Fruit fly (Drosophila melanogaster): ENCODE results near the gene Cpr76Ba.
"Not testable (repeated sequence)": the region's sequence is repeated elsewhere in the genome, so short reads cannot be mapped to it uniquely, and the experiment has no call there.

The Cpr76Ba gene

dm6 chr3L:19487260-19487659, 30.9 kb downstream of the Cpr76Ba start, which contains the start of gene CG32212:
Gene CG32212 (plus strand): TSS chr3L:19487560.
- not testable (repeated sequence) for TF ChIP-seq Dll (optimal IDR thresholded peaks at IDR 0.05); pan (optimal IDR thresholded peaks at IDR 0.05); usp (GFP tag; optimal IDR thresholded peaks at IDR 0.05)

dm6 chr3L:19486398-19486797, 31.7 kb downstream of the Cpr76Ba start, which contains the start of gene brv1:
Gene brv1 (minus strand): TSS chr3L:19486498.
- TF ChIP-seq Dll (optimal IDR thresholded peaks at IDR 0.05) (no peak), psq (optimal IDR thresholded peaks at IDR 0.05) (no peak), EcR (GFP tag; optimal IDR thresholded peaks at IDR 0.05) (no peak), CG8478 (optimal IDR thresholded peaks at IDR 0.05) (no peak), pan (optimal IDR thresholded peaks at IDR 0.05) (no peak), usp (GFP tag; optimal IDR thresholded peaks at IDR 0.05) (no peak)

DNA sequence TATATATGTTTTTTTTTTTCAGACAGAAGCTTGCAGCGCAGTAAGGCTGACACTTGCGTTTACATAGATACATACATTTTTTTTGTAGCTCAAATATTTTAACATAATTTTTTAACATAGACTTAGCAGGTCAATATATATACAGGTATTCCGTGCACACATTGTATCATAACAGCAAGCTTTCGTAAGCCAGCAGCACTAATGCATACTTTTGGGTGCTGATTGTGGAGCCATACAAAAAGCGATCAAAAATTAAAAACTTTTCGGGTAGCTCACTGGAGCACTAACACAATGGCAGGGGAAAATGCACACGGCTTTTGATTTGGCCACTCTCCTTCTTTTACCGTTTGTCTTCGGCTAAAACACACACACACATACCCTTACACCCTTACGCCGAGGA, 35.1 kb downstream of the Cpr76Ba start:
- no peak for TF ChIP-seq usp (GFP tag; optimal IDR thresholded peaks at IDR 0.05)
- no peak for TF ChIP-seq pan (optimal IDR thresholded peaks at IDR 0.05)
- TF ChIP-seq CG8478 (optimal IDR thresholded peaks at IDR 0.05) = no peak
- TF ChIP-seq psq (optimal IDR thresholded peaks at IDR 0.05) = no peak
- TF ChIP-seq Dll (optimal IDR thresholded peaks at IDR 0.05) = no peak
- no peak for TF ChIP-seq EcR (GFP tag; optimal IDR thresholded peaks at IDR 0.05)

DNA sequence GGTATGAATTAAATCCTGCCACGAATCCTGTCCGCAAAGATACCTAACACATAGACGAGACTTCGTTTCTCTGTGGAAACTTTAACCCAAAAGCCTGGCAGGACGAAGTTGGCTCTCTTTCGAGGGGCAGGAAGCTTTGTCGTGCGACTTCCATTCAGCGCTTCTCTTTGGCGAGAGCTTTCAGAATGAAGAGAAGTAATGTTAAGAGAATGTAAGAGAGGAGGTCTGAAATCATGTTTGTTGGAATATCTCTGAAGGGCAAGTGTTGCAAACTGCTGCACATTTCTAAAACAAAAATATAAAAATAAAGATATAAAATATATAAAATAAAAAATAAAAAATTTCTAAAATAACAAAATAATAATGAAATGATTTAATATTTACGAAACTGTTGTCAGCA, 36.1 kb downstream of the Cpr76Ba start:
- TF ChIP-seq Dll (optimal IDR thresholded peaks at IDR 0.05) (no peak), EcR (GFP tag; optimal IDR thresholded peaks at IDR 0.05) (no peak), psq (optimal IDR thresholded peaks at IDR 0.05) (no peak), CG8478 (optimal IDR thresholded peaks at IDR 0.05) (no peak), pan (optimal IDR thresholded peaks at IDR 0.05) (no peak), usp (GFP tag; optimal IDR thresholded peaks at IDR 0.05) (no peak)

DNA sequence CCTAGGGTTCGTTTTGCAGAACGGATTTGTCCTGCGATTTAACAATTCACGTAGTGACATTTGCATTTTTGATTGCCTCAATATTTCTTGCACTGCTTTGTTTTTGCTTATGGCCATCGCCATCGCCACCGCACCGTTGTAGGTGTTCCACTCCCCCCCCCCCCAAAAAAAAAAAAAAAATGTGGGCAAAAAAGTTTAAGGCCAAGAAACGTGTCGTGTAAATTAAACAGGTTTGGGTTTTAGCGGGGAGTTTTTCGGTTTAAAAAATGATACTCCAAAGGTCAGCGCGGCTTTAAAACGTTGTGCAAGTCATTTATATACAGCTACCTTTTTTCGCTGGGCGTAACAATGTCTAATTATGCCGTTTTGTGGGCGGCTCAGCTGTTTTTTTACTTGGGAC, 36.9 kb downstream of the Cpr76Ba start:
- no peak for TF ChIP-seq CG8478 (optimal IDR thresholded peaks at IDR 0.05)
- TF ChIP-seq Dll (optimal IDR thresholded peaks at IDR 0.05) = no peak
- TF ChIP-seq EcR (GFP tag; optimal IDR thresholded peaks at IDR 0.05) = no peak
- no peak for TF ChIP-seq usp (GFP tag; optimal IDR thresholded peaks at IDR 0.05)

- not testable (repeated sequence) for TF ChIP-seq CG8478 (optimal IDR thresholded peaks at IDR 0.05); usp (GFP tag; optimal IDR thresholded peaks at IDR 0.05); psq (optimal IDR thresholded peaks at IDR 0.05)
These were observed 42.7 kb downstream of the Cpr76Ba start, which contains the start of the genes CG18294 and CG32213 for dm6 chr3L:19475478-19475877. Gene CG18294 (minus strand): TSS chr3L:19475578. Gene CG32213 (plus strand): TSS chr3L:19475839.

dm6 chr3L:19472128-19472527, 46.0 kb downstream of the Cpr76Ba start, which contains the start of the genes 825-Oak and CG12519:
Gene 825-Oak (minus strand): TSS chr3L:19472228.
Gene CG12519 (plus strand): TSS chr3L:19472491.
- not testable (repeated sequence) for TF ChIP-seq Dll, pan, psq (optimal IDR thresholded peaks at IDR 0.05)

Measured in whole organism.